Worm (Caenorhabditis elegans) whole organism, young adult: ENCODE data around the gene srw-40.

Experiments
- B0035.1 ChIP-seq: sonication (generic microtip); optimal IDR thresholded peaks from 2 replicates; lab custom pipeline; 2016; ENCODE audit warnings: missing genetic modification characterization, mild to moderate bottlenecking, missing compliant biosample characterization, missing genotype, missing genetic modification reagents
- D2030.7 ChIP-seq: fragments of 200-800 bp; sonication (Bioruptor generic); IDR thresholded peaks from 2 replicates; pipeline ENCODE4 v1.3.6; 2022; ENCODE audit warnings: missing genetic modification reagents, missing genetic modification characterization, missing compliant biosample characterization
- F10E7.11 ChIP-seq: sonication (generic microtip); optimal IDR thresholded peaks from 2 replicates; lab custom pipeline; 2017; ENCODE audit warnings: mild to moderate bottlenecking, missing genetic modification characterization, moderate library complexity, missing compliant biosample characterization
- F22D6.2 ChIP-seq: sonication (generic microtip); optimal IDR thresholded peaks from 2 replicates; lab custom pipeline; 2016; ENCODE audit warnings: mild to moderate bottlenecking, missing genetic modification characterization, missing compliant biosample characterization
- F23B12.7 ChIP-seq: sonication (generic microtip); optimal IDR thresholded peaks from 2 replicates; lab custom pipeline; 2017; ENCODE audit warnings: missing genetic modification characterization, mild to moderate bottlenecking, missing compliant biosample characterization, antibody characterized with exemption, moderate library complexity; ENCODE audit not compliant: insufficient read depth
- F33H1.4 ChIP-seq: fragments of 200-800 bp; sonication (Bioruptor generic); IDR thresholded peaks from 2 replicates; pipeline ENCODE4 v1.3.6; 2022; ENCODE audit warnings: missing genetic modification reagents, missing genetic modification characterization, missing compliant biosample characterization
- F37B4.10 ChIP-seq: fragments of 200-800 bp; sonication (Bioruptor generic); IDR thresholded peaks from 2 replicates; pipeline ENCODE4 v1.3.6; 2022; ENCODE audit warnings: missing genetic modification characterization, missing compliant biosample characterization
- F57C9.4 ChIP-seq: sonication (generic microtip); optimal IDR thresholded peaks from 2 replicates; lab custom pipeline; 2017; ENCODE audit warnings: mild to moderate bottlenecking, missing genetic modification characterization, missing compliant biosample characterization
- K12H6.12 ChIP-seq: fragments of 200-800 bp; sonication (Bioruptor generic); optimal IDR thresholded peaks from 2 replicates; lab custom pipeline; 2018; ENCODE audit warnings: mild to moderate bottlenecking, missing genetic modification characterization, missing compliant biosample characterization
- T07F8.4 ChIP-seq: sonication (generic microtip); optimal IDR thresholded peaks from 2 replicates; lab custom pipeline; 2016; ENCODE audit warnings: mild to moderate bottlenecking, missing genetic modification characterization, moderate library complexity, missing compliant biosample characterization
- T26A5.8 ChIP-seq: sonication (generic microtip); optimal IDR thresholded peaks from 2 replicates; lab custom pipeline; 2016; ENCODE audit warnings: missing genetic modification characterization, missing compliant biosample characterization
- Y53F4B.3 ChIP-seq: fragments of 200-800 bp; sonication (Bioruptor generic); IDR thresholded peaks from 2 replicates; pipeline ENCODE4 v1.3.6; 2022; ENCODE audit warnings: missing genetic modification reagents, missing genetic modification characterization, missing compliant biosample characterization
- Y67H2A.10 ChIP-seq: fragments of 200-800 bp; sonication (Bioruptor generic); conservative IDR thresholded peaks from 2 replicates; pipeline ENCODE4 v1.3.6; 2022; ENCODE audit warnings: missing genetic modification reagents, missing genetic modification characterization, missing compliant biosample characterization
- ZK185.1 ChIP-seq: sonication (generic microtip); optimal IDR thresholded peaks from 2 replicates; lab custom pipeline; 2016; ENCODE audit warnings: mild to moderate bottlenecking, missing genetic modification characterization, missing compliant biosample characterization; ENCODE audit not compliant: poor library complexity, severe bottlenecking
- ama-1 ChIP-seq, 3 experiments: fragments of 150-350 bp in 1 of 3; sonication (generic microtip) in 2 of 3; optimal IDR thresholded peaks; 2 replicates each; lab custom pipeline; 2014 to 2018; ENCODE audit warnings: missing biosample characterization in 2 of 3, missing genetic modification characterization in 2 of 3, missing genetic modification reagents in 2 of 3
- atf-7 ChIP-seq: sonication (generic microtip); optimal IDR thresholded peaks from 2 replicates; lab custom pipeline; 2017; ENCODE audit warnings: mild to moderate bottlenecking, missing genetic modification characterization, missing compliant biosample characterization
- attf-3 ChIP-seq: fragments of 200-800 bp; sonication (Bioruptor generic); conservative IDR thresholded peaks from 2 replicates; pipeline ENCODE4 v1.3.6; 2022; ENCODE audit warnings: missing genetic modification reagents, missing genetic modification characterization, missing compliant biosample characterization
- cebp-2 ChIP-seq: fragments of 200-800 bp; sonication (Bioruptor generic); IDR thresholded peaks from 2 replicates; pipeline ENCODE4 v1.3.6; 2022; ENCODE audit warnings: missing genetic modification characterization, missing compliant biosample characterization
- ceh-100 ChIP-seq: fragments of 200-800 bp; sonication (Bioruptor generic); IDR thresholded peaks from 2 replicates; pipeline ENCODE4 v1.3.6; 2022; ENCODE audit warnings: missing genetic modification reagents, missing genetic modification characterization, missing compliant biosample characterization
- ceh-79 ChIP-seq: sonication (generic microtip); optimal IDR thresholded peaks from 2 replicates; lab custom pipeline; 2017; ENCODE audit warnings: mild to moderate bottlenecking, missing genetic modification characterization, missing compliant biosample characterization
- ceh-91 ChIP-seq: fragments of 200-800 bp; sonication (Bioruptor generic); IDR thresholded peaks from 2 replicates; pipeline ENCODE4 v1.3.6; 2022; ENCODE audit warnings: missing genetic modification reagents, missing genetic modification characterization, missing compliant biosample characterization
- dox-1 ChIP-seq: fragments of 200-800 bp; sonication (Bioruptor generic); IDR thresholded peaks from 2 replicates; pipeline ENCODE4 v1.3.6; 2022; ENCODE audit warnings: missing genetic modification reagents, missing genetic modification characterization, missing compliant biosample characterization
- dpff-1 ChIP-seq: sonication (generic microtip); optimal IDR thresholded peaks from 2 replicates; lab custom pipeline; 2017; ENCODE audit warnings: mild to moderate bottlenecking, missing genetic modification characterization, missing compliant biosample characterization
- egl-18 ChIP-seq: fragments of 200-800 bp; sonication (Bioruptor generic); IDR thresholded peaks from 2 replicates; pipeline ENCODE4 v1.3.6; 2022; ENCODE audit warnings: missing genetic modification reagents, missing genetic modification characterization, missing compliant biosample characterization
- gei-17 ChIP-seq: fragments of 200-800 bp; sonication (Bioruptor generic); optimal IDR thresholded peaks from 2 replicates; lab custom pipeline; 2018; ENCODE audit warnings: mild to moderate bottlenecking, missing genetic modification characterization, missing compliant biosample characterization
- hmg-1.2 ChIP-seq: fragments of 200-800 bp; sonication (Bioruptor generic); IDR thresholded peaks from 2 replicates; pipeline ENCODE4 v1.3.6; 2022; ENCODE audit warnings: missing genetic modification reagents, missing genetic modification characterization, missing compliant biosample characterization
- hrde-1 ChIP-seq: sonication (generic microtip); optimal IDR thresholded peaks from 2 replicates; lab custom pipeline; 2016; ENCODE audit warnings: missing genetic modification characterization, mild to moderate bottlenecking, missing compliant biosample characterization, moderate library complexity, missing genotype, missing genetic modification reagents, borderline replicate concordance
- lag-1 ChIP-seq: fragments of 200-800 bp; sonication (Bioruptor generic); IDR thresholded peaks from 2 replicates; pipeline ENCODE4 v1.3.6; 2022; ENCODE audit warnings: missing genetic modification reagents, missing genetic modification characterization, missing compliant biosample characterization
- let-607 ChIP-seq, 2 experiments: fragments of 200-800 bp in 1 of 2; sonication (Bioruptor generic) in 1 of 2; sonication (generic microtip) in 1 of 2; optimal IDR thresholded peaks; 2 replicates each; lab custom pipeline; 2016 to 2018; ENCODE audit warnings: mild to moderate bottlenecking in 2 of 2, missing compliant biosample characterization in 2 of 2, missing genetic modification characterization in 2 of 2, moderate library complexity in 2 of 2, missing genotype in 1 of 2
- lin-54 ChIP-seq: fragments of 200-800 bp; sonication (Bioruptor generic); optimal IDR thresholded peaks from 2 replicates; lab custom pipeline; 2018; ENCODE audit warnings: mild to moderate bottlenecking, missing genetic modification characterization, missing compliant biosample characterization
- lsl-1 ChIP-seq: fragments of 200-800 bp; sonication (Bioruptor generic); optimal IDR thresholded peaks from 2 replicates; lab custom pipeline; 2018; ENCODE audit warnings: mild to moderate bottlenecking, missing genetic modification characterization, moderate library complexity, missing compliant biosample characterization
- madf-6 ChIP-seq: fragments of 200-800 bp; sonication (Bioruptor generic); IDR thresholded peaks from 2 replicates; pipeline ENCODE4 v1.3.6; 2022; ENCODE audit warnings: missing genetic modification reagents, missing genetic modification characterization, missing compliant biosample characterization
- nfya-1 ChIP-seq: sonication (generic microtip); optimal IDR thresholded peaks from 2 replicates; lab custom pipeline; 2017; ENCODE audit warnings: antibody characterized with exemption, missing compliant biosample characterization, missing genetic modification characterization, borderline replicate concordance; ENCODE audit not compliant: insufficient read depth
- nfya-2 ChIP-seq: fragments of 200-800 bp; sonication (Bioruptor generic); IDR thresholded peaks from 2 replicates; pipeline ENCODE4 v1.3.6; 2022; ENCODE audit warnings: missing genetic modification reagents, missing genetic modification characterization, missing compliant biosample characterization
- nhr-120 ChIP-seq: fragments of 200-800 bp; sonication (Bioruptor generic); IDR thresholded peaks from 2 replicates; pipeline ENCODE4 v1.3.6; 2022; ENCODE audit warnings: missing genetic modification characterization, missing compliant biosample characterization
- nhr-27 ChIP-seq: fragments of 200-800 bp; sonication (Bioruptor generic); optimal IDR thresholded peaks from 2 replicates; lab custom pipeline; 2018; ENCODE audit warnings: mild to moderate bottlenecking, missing genetic modification characterization, moderate library complexity, missing compliant biosample characterization
- pbrm-1 ChIP-seq: fragments of 200-800 bp; sonication (Bioruptor generic); IDR thresholded peaks from 2 replicates; pipeline ENCODE4 v1.3.6; 2022; ENCODE audit warnings: missing genetic modification reagents, missing genetic modification characterization, missing compliant biosample characterization
- pha-4 ChIP-seq: fragments of 150-350 bp; sonication (generic microtip); optimal IDR thresholded peaks from 2 replicates; lab custom pipeline; 2014; ENCODE audit warnings: missing biosample characterization, missing genetic modification reagents, missing genetic modification characterization
- rcor-1 ChIP-seq: fragments of 200-800 bp; sonication (Bioruptor generic); IDR thresholded peaks from 2 replicates; pipeline ENCODE4 v1.3.6; 2022; ENCODE audit warnings: missing genetic modification reagents, missing genetic modification characterization, missing compliant biosample characterization
- sdz-38 ChIP-seq: sonication (generic microtip); optimal IDR thresholded peaks from 2 replicates; lab custom pipeline; 2016; ENCODE audit warnings: missing genotype, missing genetic modification characterization, missing compliant biosample characterization
- tbx-9 ChIP-seq: sonication (generic microtip); optimal IDR thresholded peaks from 2 replicates; lab custom pipeline; 2016; ENCODE audit warnings: borderline replicate concordance, missing genetic modification characterization, inconsistent platforms, missing compliant biosample characterization
- unc-62 ChIP-seq: fragments of 150-350 bp; optimal IDR thresholded peaks from 2 replicates; lab custom pipeline; 2014; ENCODE audit warnings: missing biosample characterization, missing genetic modification reagents, missing genetic modification characterization
- xnd-1 ChIP-seq: sonication (generic microtip); optimal IDR thresholded peaks from 2 replicates; lab custom pipeline; 2016; ENCODE audit warnings: missing genotype, missing genetic modification reagents, missing genetic modification characterization, missing compliant biosample characterization
- zfh-2 ChIP-seq: fragments of 200-800 bp; sonication (Bioruptor generic); conservative IDR thresholded peaks from 2 replicates; pipeline ENCODE4 v1.3.6; 2022; ENCODE audit warnings: missing genetic modification reagents, missing genetic modification characterization, missing compliant biosample characterization
- ztf-22 ChIP-seq: fragments of 200-800 bp; sonication (Bioruptor generic); optimal IDR thresholded peaks from 2 replicates; lab custom pipeline; 2018; ENCODE audit warnings: mild to moderate bottlenecking, missing genetic modification characterization, moderate library complexity, missing compliant biosample characterization

Gene srw-40

DNA sequence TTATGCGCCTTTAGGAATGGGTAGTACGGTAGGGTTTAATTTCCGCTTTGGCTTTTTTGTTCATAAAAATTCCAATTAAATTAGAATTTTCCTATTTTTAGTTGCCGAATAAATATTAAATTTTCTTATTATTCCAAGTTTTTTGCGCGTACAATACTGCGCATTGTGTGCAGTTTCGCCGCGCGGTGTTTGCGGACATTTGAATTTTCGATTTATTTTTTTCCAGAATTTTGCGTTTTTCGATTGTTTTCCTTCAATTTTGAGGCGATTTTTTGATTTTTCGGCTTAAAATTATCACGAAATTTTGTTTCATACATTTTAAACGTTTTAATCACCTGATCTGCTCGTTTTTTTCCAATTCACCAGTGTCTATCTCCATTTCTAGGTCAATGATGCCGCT is 7.0 kb upstream of the srw-40 start, which contains the start of gene H20J04.6 (continued):
- TF ChIP-seq K12H6.12 (tag; lab: Kevin White, UChicago) (no peak), F33H1.4 (GFP tag; lab: Robert Waterston, UW) (no peak), pbrm-1 (GFP tag; lab: Robert Waterston, UW) (no peak), let-607 (tag; optimal IDR thresholded peaks at IDR 0.05; lab: Kevin White, UChicago) (no peak), lag-1 (no peak), atf-7 (no peak), lin-54 (GFP tag; lab: Kevin White, UChicago) (peak; percentile 13), dpff-1 (tag; lab: Kevin White, UChicago) (no peak), F57C9.4 (no peak), B0035.1 (no peak), sdz-38 (tag; lab: Kevin White, UChicago) (no peak), egl-18 (GFP tag; lab: Robert Waterston, UW) (no peak), nfya-1 (tag; lab: Kevin White, UChicago) (no peak)

DNA sequence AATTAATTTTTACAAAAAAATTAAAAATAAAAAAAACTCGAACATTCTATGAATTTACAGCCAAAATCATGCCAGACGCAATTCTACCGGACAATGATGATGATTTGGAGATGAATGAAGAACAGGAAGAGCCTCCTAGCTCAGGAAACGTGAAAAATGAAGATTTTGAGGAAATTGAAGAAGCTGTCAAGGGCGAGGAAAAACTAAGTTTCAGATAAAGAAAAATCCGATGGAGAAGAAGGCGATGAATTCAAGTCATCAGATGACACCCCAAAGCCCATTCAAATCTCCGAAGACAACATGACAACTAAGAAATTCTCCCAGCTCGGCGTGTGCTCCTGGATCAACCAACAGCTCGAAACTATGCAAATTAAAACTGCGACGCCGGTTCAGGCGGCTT is 5.9 kb upstream of the srw-40 start, which contains the start of gene Y52E8A.1:
TSS of gene Y52E8A.1 (plus strand) at position 301 of the 400 bp plus-strand sequence.
- TF ChIP-seq T07F8.4 (tag; lab: Kevin White, UChicago) (no peak), zfh-2 (GFP tag; lab: Robert Waterston, UW) (no peak), nfya-1 (tag; lab: Kevin White, UChicago) (no peak), F23B12.7 (tag; lab: Kevin White, UChicago) (no peak), lag-1 (no peak), ceh-100 (GFP tag; lab: Robert Waterston, UW) (no peak), ztf-22 (GFP tag; lab: Kevin White, UChicago) (no peak), nhr-27 (no peak), Y67H2A.10 (GFP tag; lab: Robert Waterston, UW) (no peak), F33H1.4 (GFP tag; lab: Robert Waterston, UW) (no peak), rcor-1 (GFP tag; lab: Robert Waterston, UW) (no peak), dox-1 (no peak), pha-4 (tag; lab: Kevin White, UChicago) (no peak)

- TF ChIP-seq ceh-79 (tag; lab: Kevin White, UChicago) (no peak), T26A5.8 (no peak), ama-1 (optimal IDR thresholded peaks at IDR 0.05; lab: Kevin White, UChicago) (no peak), ama-1 (GFP tag; optimal IDR thresholded peaks at IDR 0.05; lab: Kevin White, UChicago) (no peak), ceh-100 (GFP tag; lab: Robert Waterston, UW) (no peak), ceh-91 (GFP tag; lab: Robert Waterston, UW) (peak; percentile 47), D2030.7 (GFP tag; lab: Robert Waterston, UW) (peak; percentile 37; the same call in 1 of the 2 replicates), Y53F4B.3 (GFP tag; lab: Robert Waterston, UW) (no peak), nhr-120 (GFP tag; lab: Robert Waterston, UW) (no peak), F23B12.7 (tag; lab: Kevin White, UChicago) (no peak), ZK185.1 (tag; lab: Kevin White, UChicago) (no peak), F37B4.10 (no peak), tbx-9 (tag; lab: Kevin White, UChicago) (no peak), lsl-1 (GFP tag; lab: Kevin White, UChicago) (peak; percentile 95), F10E7.11 (tag; lab: Kevin White, UChicago) (no peak), F57C9.4 (no peak), attf-3 (no peak), hrde-1 (tag; lab: Kevin White, UChicago) (no peak), B0035.1 (no peak), cebp-2 (GFP tag; lab: Robert Waterston, UW) (no peak), unc-62 (GFP tag; lab: Kevin White, UChicago) (no peak), madf-6 (GFP tag; lab: Robert Waterston, UW) (peak; percentile 73; the same call in 1 of the 2 replicates), gei-17 (no peak), hmg-1.2 (GFP tag; lab: Robert Waterston, UW) (no peak), let-607 (tag; optimal IDR thresholded peaks at IDR 0.05; lab: Kevin White, UChicago) (no peak), xnd-1 (tag; lab: Kevin White, UChicago) (peak; percentile 66), nfya-2 (GFP tag; lab: Robert Waterston, UW) (no peak), F22D6.2 (tag; lab: Kevin White, UChicago) (no peak)
Observed at ce11 chrII:4320455-4320854, 4.5 kb upstream of the srw-40 start, which contains the start of gene Y52E8A.2. TSS of gene Y52E8A.2 (plus strand) at chrII:4320836.
